Worm (Caenorhabditis elegans): Measurements from ENCODE around the gene acr-17.

The acr-17 gene

ce11 chrV:2603056-2603455, 5.4 kb upstream of the acr-17 start, which contains the start of gene F53E10.6 (continued):
- peak; percentile 91 for TF ChIP-seq C08G9.2 (tag; optimal IDR thresholded peaks at IDR 0.05)
- TF ChIP-seq dve-1 (tag; optimal IDR thresholded peaks at IDR 0.05) = no peak
- no peak for TF ChIP-seq ama-1 (optimal IDR thresholded peaks at IDR 0.05)
- peak; percentile 2 for TF ChIP-seq npax-4 (tag; optimal IDR thresholded peaks at IDR 0.05)
- no peak for TF ChIP-seq pros-1 (tag; optimal IDR thresholded peaks at IDR 0.05)
- peak; percentile 41 for TF ChIP-seq hlh-8 (tag; optimal IDR thresholded peaks at IDR 0.05)
- no peak for TF ChIP-seq unc-3 (GFP tag; conservative IDR thresholded peaks at IDR 0.05)
- no peak for TF ChIP-seq unc-3 (tag; optimal IDR thresholded peaks at IDR 0.05)
- no peak for TF ChIP-seq lin-11 (tag; optimal IDR thresholded peaks at IDR 0.05)
- TF ChIP-seq hlh-13 (GFP tag; optimal IDR thresholded peaks at IDR 0.05) = no peak
- TF ChIP-seq C38D4.7 (GFP tag; optimal IDR thresholded peaks at IDR 0.05) = no peak
- no peak for TF ChIP-seq sdc-2 (tag; optimal IDR thresholded peaks at IDR 0.05)
- no peak for TF ChIP-seq ceh-9 (tag; optimal IDR thresholded peaks at IDR 0.05)
- TF ChIP-seq fax-1 (tag; optimal IDR thresholded peaks at IDR 0.05) = peak; percentile 22
- no peak for TF ChIP-seq dmd-4 (tag; optimal IDR thresholded peaks at IDR 0.05; ENCODE audit: borderline replicate concordance)

ce11 chrV:2614986-2615687, 6.7 kb downstream of the acr-17 start, which contains the start of gene F53E10.1:
Gene F53E10.1 (plus strand): TSS chrV:2615310.
- TF ChIP-seq sdc-2 (tag; optimal IDR thresholded peaks at IDR 0.05) (no peak), elt-2 (tag; optimal IDR thresholded peaks at IDR 0.05) (peak; percentile 10)

ce11 chrV:2617499-2617898, 9.0 kb downstream of the acr-17 start:
- TF ChIP-seq ets-4 (tag; optimal IDR thresholded peaks at IDR 0.05) = no peak
- TF ChIP-seq ceh-19 (GFP tag; optimal IDR thresholded peaks at IDR 0.05) = no peak
- no peak for TF ChIP-seq hlh-30 (tag; optimal IDR thresholded peaks at IDR 0.05; ENCODE audit: insufficient read depth)
- no peak for TF ChIP-seq pat-9 (tag; optimal IDR thresholded peaks at IDR 0.05)
- TF ChIP-seq sox-4 (tag; optimal IDR thresholded peaks at IDR 0.05) = no peak
- no peak for TF ChIP-seq ceh-45 (GFP tag; IDR thresholded peaks at IDR 0.05)
- TF ChIP-seq lim-6 (tag; optimal IDR thresholded peaks at IDR 0.05) = no peak
- no peak for TF ChIP-seq che-1 (tag; optimal IDR thresholded peaks at IDR 0.05)
- TF ChIP-seq pha-2 (tag; optimal IDR thresholded peaks at IDR 0.05) = no peak
- TF ChIP-seq elt-2 (tag; optimal IDR thresholded peaks at IDR 0.05) = no peak
- no peak for TF ChIP-seq rnt-1 (tag; optimal IDR thresholded peaks at IDR 0.05)
- TF ChIP-seq pax-1 (tag; optimal IDR thresholded peaks at IDR 0.05) = no peak
- TF ChIP-seq C08G9.2 (tag; optimal IDR thresholded peaks at IDR 0.05) = no peak
- no peak for TF ChIP-seq C38D4.7 (GFP tag; optimal IDR thresholded peaks at IDR 0.05)
- no peak for TF ChIP-seq elt-4 (tag; optimal IDR thresholded peaks at IDR 0.05)
- no peak for TF ChIP-seq hlh-8 (tag; optimal IDR thresholded peaks at IDR 0.05)

- TF ChIP-seq ceh-45 (GFP tag; IDR thresholded peaks at IDR 0.05) (no peak), pax-1 (tag; optimal IDR thresholded peaks at IDR 0.05) (no peak), pros-1 (tag; optimal IDR thresholded peaks at IDR 0.05) (no peak), sox-4 (tag; optimal IDR thresholded peaks at IDR 0.05) (no peak), hlh-13 (GFP tag; optimal IDR thresholded peaks at IDR 0.05) (no peak)
Measured at ce11 chrV:2621879-2622278, 13.4 kb downstream of the acr-17 start, which contains the start of gene srh-271. Gene srh-271 (minus strand): TSS chrV:2621979.

- TF ChIP-seq pat-9 (tag; optimal IDR thresholded peaks at IDR 0.05) (no peak), hlh-15 (tag; optimal IDR thresholded peaks at IDR 0.05) (no peak), ceh-2 (tag; optimal IDR thresholded peaks at IDR 0.05) (no peak), hlh-30 (tag; optimal IDR thresholded peaks at IDR 0.05; ENCODE audit: insufficient read depth) (no peak), unc-86 (tag; optimal IDR thresholded peaks at IDR 0.05) (no peak), fkh-6 (tag; optimal IDR thresholded peaks at IDR 0.05) (no peak), C08G9.2 (tag; optimal IDR thresholded peaks at IDR 0.05) (no peak), lim-6 (tag; optimal IDR thresholded peaks at IDR 0.05) (no peak), ceh-45 (GFP tag; IDR thresholded peaks at IDR 0.05) (no peak), Y22D7AL.16 (tag; optimal IDR thresholded peaks at IDR 0.05) (no peak)
Measured at ce11 chrV:2623765-2624164, 15.3 kb downstream of the acr-17 start.

Measured in whole organism, late embryonic.